Worm (Caenorhabditis elegans) whole organism, L1 larva: ENCODE results near the gene srx-48.

Source experiments
- aly-2 ChIP-seq: fragments of 150-350 bp; optimal IDR thresholded peaks from 2 replicates; lab custom pipeline; 2014; ENCODE audit warnings: missing biosample characterization, missing genetic modification characterization
- efl-1 ChIP-seq, 4 experiments: fragments of 150-350 bp; optimal IDR thresholded peaks in 3 of 4; peaks in 1 of 4; 1 replicate in 1 of 4; 2 replicates in 3 of 4; lab custom pipeline; 2014; ENCODE audit warnings: missing biosample characterization in 2 of 4, missing genetic modification characterization in 2 of 4, missing genetic modification reagents in 2 of 4
- fos-1 ChIP-seq: fragments of 150-350 bp; optimal IDR thresholded peaks from 2 replicates; lab custom pipeline; 2014; ENCODE audit warnings: missing biosample characterization, missing genetic modification characterization
- nhr-237 ChIP-seq: fragments of 150-350 bp; optimal IDR thresholded peaks from 2 replicates; lab custom pipeline; 2014; ENCODE audit warnings: missing biosample characterization, missing genetic modification characterization
- nhr-28 ChIP-seq: fragments of 150-350 bp; optimal IDR thresholded peaks from 2 replicates; lab custom pipeline; 2014; ENCODE audit warnings: missing biosample characterization, missing genetic modification characterization
- nhr-76 ChIP-seq: sonication (generic microtip); optimal IDR thresholded peaks from 2 replicates; lab custom pipeline; 2017; ENCODE audit warnings: missing biosample characterization, missing genetic modification characterization
- pax-3 ChIP-seq: fragments of 200-800 bp; sonication (Bioruptor generic); optimal IDR thresholded peaks from 2 replicates; lab custom pipeline; 2018; ENCODE audit warnings: mild to moderate bottlenecking, missing genetic modification characterization, moderate library complexity, missing compliant biosample characterization
- unc-62 ChIP-seq: fragments of 150-350 bp; optimal IDR thresholded peaks from 2 replicates; lab custom pipeline; 2014; ENCODE audit warnings: missing biosample characterization, missing genetic modification reagents, missing genetic modification characterization
- ztf-11 ChIP-seq, 2 experiments: sonication (generic microtip); optimal IDR thresholded peaks; 2 replicates each; lab custom pipeline; 2016 to 2017; ENCODE audit warnings: missing genetic modification characterization in 2 of 2, missing biosample characterization in 1 of 2, missing compliant biosample characterization in 1 of 2

DNA sequence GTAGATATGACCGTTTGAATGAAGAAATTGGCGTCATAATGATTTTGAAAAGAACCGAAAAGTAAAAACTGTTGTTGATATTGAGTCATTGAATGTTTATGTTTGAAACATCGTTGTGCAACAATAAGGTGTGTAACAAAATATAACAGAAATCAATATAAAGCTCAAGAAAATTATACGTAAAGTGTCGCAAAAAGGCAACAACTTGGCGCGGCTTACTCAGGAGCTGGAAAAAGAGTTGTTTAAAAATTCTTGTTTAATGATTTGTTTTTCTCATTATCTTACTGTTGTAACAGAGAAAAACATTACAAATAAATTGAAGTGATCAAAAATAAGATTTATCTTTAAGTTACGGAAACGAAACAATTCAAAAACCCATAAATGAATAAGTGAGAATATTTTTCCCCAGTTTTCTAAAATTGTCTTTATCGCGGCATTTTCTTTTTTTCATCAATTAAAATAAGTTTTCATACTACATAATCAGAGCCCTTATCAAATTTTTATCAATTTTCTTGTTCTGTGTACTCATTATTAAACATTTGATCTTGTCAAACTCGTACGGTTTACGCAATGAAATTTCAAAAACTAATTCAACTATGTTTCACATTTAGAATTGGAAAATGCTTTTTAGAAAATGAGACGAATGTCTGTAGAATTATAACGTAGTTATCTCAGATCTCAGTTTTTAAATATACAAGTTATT, 24.4 kb upstream of the srx-48 start, which contains the start of gene ZK1037.6:
- no peak for TF ChIP-seq nhr-237 (tag; lab: Kevin White, UChicago)
- TF ChIP-seq efl-1 (optimal IDR thresholded peaks at IDR 0.05; lab: Kevin White, UChicago): no peak
- TF ChIP-seq efl-1 (GFP tag; optimal IDR thresholded peaks at IDR 0.05 in 1 of 2; lab: Kevin White, UChicago): no peak
- TF ChIP-seq aly-2 (tag; lab: Kevin White, UChicago): no peak
- TF ChIP-seq unc-62: no peak
- no peak for TF ChIP-seq nhr-28 (tag; lab: Kevin White, UChicago)
- no peak for TF ChIP-seq pax-3 (tag; lab: Kevin White, UChicago)
- TF ChIP-seq nhr-76 (tag; lab: Kevin White, UChicago): no peak
- no peak for TF ChIP-seq ztf-11 (tag; optimal IDR thresholded peaks at IDR 0.05; lab: Kevin White, UChicago)
- TF ChIP-seq fos-1 (tag; lab: Kevin White, UChicago): no peak
